Worm (Caenorhabditis elegans) whole organism, young adult: ENCODE data around the gene spp-1.

Experiments
- B0261.1 ChIP-seq: sonication (generic microtip); optimal IDR thresholded peaks from 2 replicates; lab custom pipeline; 2016; ENCODE audit warnings: mild to moderate bottlenecking, missing genetic modification characterization, moderate library complexity, missing compliant biosample characterization
- K11D2.4 ChIP-seq: fragments of 200-800 bp; sonication (Bioruptor generic); IDR thresholded peaks from 2 replicates; pipeline ENCODE4 v1.3.6; 2022; ENCODE audit warnings: missing genetic modification reagents, missing genetic modification characterization, missing compliant biosample characterization
- K12H6.12 ChIP-seq: fragments of 200-800 bp; sonication (Bioruptor generic); optimal IDR thresholded peaks from 2 replicates; lab custom pipeline; 2018; ENCODE audit warnings: mild to moderate bottlenecking, missing genetic modification characterization, missing compliant biosample characterization
- ama-1 ChIP-seq, 3 experiments: fragments of 150-350 bp in 1 of 3; sonication (generic microtip) in 2 of 3; optimal IDR thresholded peaks; 2 replicates each; lab custom pipeline; 2014 to 2018; ENCODE audit warnings: missing biosample characterization in 2 of 3, missing genetic modification characterization in 2 of 3, missing genetic modification reagents in 2 of 3
- dox-1 ChIP-seq: fragments of 200-800 bp; sonication (Bioruptor generic); IDR thresholded peaks from 2 replicates; pipeline ENCODE4 v1.3.6; 2022; ENCODE audit warnings: missing genetic modification reagents, missing genetic modification characterization, missing compliant biosample characterization
- hmg-1.2 ChIP-seq: fragments of 200-800 bp; sonication (Bioruptor generic); IDR thresholded peaks from 2 replicates; pipeline ENCODE4 v1.3.6; 2022; ENCODE audit warnings: missing genetic modification reagents, missing genetic modification characterization, missing compliant biosample characterization
- mel-28 ChIP-seq: sonication (generic microtip); optimal IDR thresholded peaks from 2 replicates; lab custom pipeline; 2016; ENCODE audit warnings: borderline replicate concordance, mild to moderate bottlenecking, missing genetic modification characterization, missing compliant biosample characterization
- nfya-1 ChIP-seq: sonication (generic microtip); optimal IDR thresholded peaks from 2 replicates; lab custom pipeline; 2017; ENCODE audit warnings: antibody characterized with exemption, missing compliant biosample characterization, missing genetic modification characterization, borderline replicate concordance; ENCODE audit not compliant: insufficient read depth
- pha-4 ChIP-seq: fragments of 150-350 bp; sonication (generic microtip); optimal IDR thresholded peaks from 2 replicates; lab custom pipeline; 2014; ENCODE audit warnings: missing biosample characterization, missing genetic modification reagents, missing genetic modification characterization
- unc-130 ChIP-seq: sonication (generic microtip); optimal IDR thresholded peaks from 2 replicates; lab custom pipeline; 2016; ENCODE audit warnings: missing genetic modification reagents, missing genetic modification characterization, missing compliant biosample characterization
- unc-62 ChIP-seq: fragments of 150-350 bp; optimal IDR thresholded peaks from 2 replicates; lab custom pipeline; 2014; ENCODE audit warnings: missing biosample characterization, missing genetic modification reagents, missing genetic modification characterization
- zfh-2 ChIP-seq: fragments of 200-800 bp; sonication (Bioruptor generic); conservative IDR thresholded peaks from 2 replicates; pipeline ENCODE4 v1.3.6; 2022; ENCODE audit warnings: missing genetic modification reagents, missing genetic modification characterization, missing compliant biosample characterization
- ztf-6 ChIP-seq: fragments of 200-800 bp; sonication (Bioruptor generic); IDR thresholded peaks from 2 replicates; pipeline ENCODE4 v1.3.6; 2022; ENCODE audit warnings: missing genetic modification reagents, missing genetic modification characterization, missing compliant biosample characterization

DNA sequence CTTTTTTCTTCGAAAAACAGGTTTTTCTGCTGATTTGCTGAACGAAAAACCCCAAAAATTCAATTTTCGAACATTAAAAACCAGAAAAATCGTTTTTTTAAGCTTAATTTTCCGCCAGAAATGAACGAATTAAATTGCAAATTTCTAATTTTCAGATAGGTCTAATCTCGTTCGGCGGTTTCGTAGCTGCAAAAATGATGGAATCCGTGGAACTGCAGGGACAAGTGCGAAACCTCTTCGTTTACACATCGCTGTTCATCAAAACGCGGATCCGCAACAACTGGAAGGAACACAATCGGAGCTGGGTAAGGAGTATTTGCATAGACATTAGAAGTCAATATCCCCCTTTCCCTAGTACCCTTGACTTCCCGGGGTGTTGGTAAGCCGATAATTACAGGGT lies 19.4 kb downstream of the spp-1 start:
- no peak for TF ChIP-seq B0261.1 (tag; lab: Kevin White, UChicago)
- no peak for TF ChIP-seq nfya-1
- no peak for TF ChIP-seq unc-62 (GFP tag; lab: Kevin White, UChicago)
- no peak for TF ChIP-seq pha-4 (tag; lab: Kevin White, UChicago)
- no peak for TF ChIP-seq ama-1 (optimal IDR thresholded peaks at IDR 0.05; lab: Kevin White, UChicago)
- no peak for TF ChIP-seq ama-1 (GFP tag; optimal IDR thresholded peaks at IDR 0.05; lab: Kevin White, UChicago)
- TF ChIP-seq hmg-1.2 (GFP tag; lab: Robert Waterston, UW) = no peak
- no peak for TF ChIP-seq K12H6.12 (tag; lab: Kevin White, UChicago)
- no peak for TF ChIP-seq dox-1 (GFP tag; lab: Robert Waterston, UW)
- no peak for TF ChIP-seq K11D2.4
- no peak for TF ChIP-seq mel-28
- no peak for TF ChIP-seq ztf-6 (GFP tag; lab: Robert Waterston, UW)
- no peak for TF ChIP-seq zfh-2 (GFP tag; lab: Robert Waterston, UW)
- TF ChIP-seq unc-130 = no peak
